Worm (Caenorhabditis elegans) whole organism, late embryonic: Measurements from ENCODE around the gene sre-26.

ENCODE experiments used
- F13H6.1 ChIP-seq: sonication (generic microtip); optimal IDR thresholded peaks from 2 replicates; lab custom pipeline; 2016; ENCODE audit warnings: missing genetic modification characterization, missing compliant biosample characterization
- K09A11.1 ChIP-seq: sonication (generic microtip); optimal IDR thresholded peaks from 2 replicates; lab custom pipeline; 2017; ENCODE audit warnings: antibody characterized with exemption, mild to moderate bottlenecking, missing genetic modification characterization, missing compliant biosample characterization; ENCODE audit not compliant: insufficient read depth
- Y22D7AL.16 ChIP-seq: sonication (generic microtip); optimal IDR thresholded peaks from 2 replicates; lab custom pipeline; 2016; ENCODE audit warnings: missing genetic modification characterization, missing compliant biosample characterization
- ahr-1 ChIP-seq: sonication (generic microtip); optimal IDR thresholded peaks from 2 replicates; lab custom pipeline; 2016; ENCODE audit warnings: missing genetic modification characterization, missing compliant biosample characterization
- ceh-14 ChIP-seq: sonication (generic microtip); optimal IDR thresholded peaks from 2 replicates; lab custom pipeline; 2016; ENCODE audit warnings: missing genotype, missing genetic modification characterization, missing compliant biosample characterization
- ceh-18 ChIP-seq: sonication (generic microtip); optimal IDR thresholded peaks from 2 replicates; lab custom pipeline; 2016; ENCODE audit warnings: missing genetic modification characterization, missing compliant biosample characterization
- ceh-22 ChIP-seq: sonication (generic microtip); optimal IDR thresholded peaks from 2 replicates; lab custom pipeline; 2017; ENCODE audit warnings: missing biosample characterization, missing genetic modification characterization
- ceh-24 ChIP-seq: sonication (generic microtip); optimal IDR thresholded peaks from 2 replicates; lab custom pipeline; 2016; ENCODE audit warnings: mild to moderate bottlenecking, missing genetic modification characterization, missing compliant biosample characterization
- ceh-48 ChIP-seq: sonication (generic microtip); optimal IDR thresholded peaks from 2 replicates; lab custom pipeline; 2016; ENCODE audit warnings: missing genetic modification characterization, inconsistent platforms, missing compliant biosample characterization
- ceh-6 ChIP-seq: fragments of 200-800 bp; sonication (Bioruptor generic); optimal IDR thresholded peaks from 2 replicates; lab custom pipeline; 2018; ENCODE audit warnings: mild to moderate bottlenecking, missing genetic modification characterization, missing compliant biosample characterization
- che-1 ChIP-seq: sonication (generic microtip); optimal IDR thresholded peaks from 2 replicates; lab custom pipeline; 2016; ENCODE audit warnings: mild to moderate bottlenecking, missing genetic modification characterization, missing compliant biosample characterization
- dve-1 ChIP-seq: sonication (generic microtip); optimal IDR thresholded peaks from 2 replicates; lab custom pipeline; 2017; ENCODE audit warnings: antibody characterized with exemption, mild to moderate bottlenecking, missing genetic modification characterization, missing compliant biosample characterization
- elt-4 ChIP-seq: sonication (generic microtip); optimal IDR thresholded peaks from 2 replicates; lab custom pipeline; 2016; ENCODE audit warnings: missing genetic modification characterization, missing compliant biosample characterization
- fax-1 ChIP-seq: sonication (generic microtip); optimal IDR thresholded peaks from 2 replicates; lab custom pipeline; 2016; ENCODE audit warnings: missing genotype, missing genetic modification characterization, missing compliant biosample characterization
- gmeb-2 ChIP-seq: sonication (generic microtip); optimal IDR thresholded peaks from 2 replicates; lab custom pipeline; 2016; ENCODE audit warnings: missing genetic modification characterization, inconsistent platforms, missing compliant biosample characterization
- hlh-30 ChIP-seq: sonication (generic microtip); optimal IDR thresholded peaks from 2 replicates; lab custom pipeline; 2017; ENCODE audit warnings: antibody characterized with exemption, missing genetic modification characterization, missing compliant biosample characterization; ENCODE audit not compliant: insufficient read depth
- lim-6 ChIP-seq: sonication (generic microtip); optimal IDR thresholded peaks from 2 replicates; lab custom pipeline; 2016; ENCODE audit warnings: missing genetic modification characterization, missing compliant biosample characterization
- lin-11 ChIP-seq: fragments of 200-800 bp; sonication (Bioruptor generic); optimal IDR thresholded peaks from 2 replicates; lab custom pipeline; 2018; ENCODE audit warnings: mild to moderate bottlenecking, missing genetic modification characterization, missing compliant biosample characterization
- mec-3 ChIP-seq: sonication (generic microtip); optimal IDR thresholded peaks from 2 replicates; lab custom pipeline; 2016; ENCODE audit warnings: borderline replicate concordance, missing genetic modification characterization, missing compliant biosample characterization
- nfya-1 ChIP-seq: sonication (generic microtip); optimal IDR thresholded peaks from 2 replicates; lab custom pipeline; 2017; ENCODE audit warnings: missing genetic modification characterization, mild to moderate bottlenecking, missing compliant biosample characterization, antibody characterized with exemption, moderate library complexity
- nhr-11 ChIP-seq: fragments of 150-350 bp; optimal IDR thresholded peaks from 2 replicates; lab custom pipeline; 2014; ENCODE audit warnings: missing biosample characterization, missing genetic modification characterization
- pha-4 ChIP-seq: fragments of 150-350 bp; optimal IDR thresholded peaks from 2 replicates; lab custom pipeline; 2018; ENCODE audit warnings: missing biosample characterization, missing genetic modification reagents, missing genetic modification characterization
- pqm-1 ChIP-seq: sonication (generic microtip); optimal IDR thresholded peaks from 2 replicates; lab custom pipeline; 2016; ENCODE audit warnings: missing genetic modification characterization, missing compliant biosample characterization
- sdc-2 ChIP-seq: sonication (generic microtip); optimal IDR thresholded peaks from 2 replicates; lab custom pipeline; 2016; ENCODE audit warnings: missing genotype, missing genetic modification characterization, missing compliant biosample characterization
- sox-2 ChIP-seq: fragments of 200-800 bp; sonication (Bioruptor generic); IDR thresholded peaks from 2 replicates; pipeline ENCODE4 v1.3.6; 2022; ENCODE audit warnings: missing genetic modification reagents, missing genetic modification characterization, missing compliant biosample characterization
- sox-4 ChIP-seq: sonication (generic microtip); optimal IDR thresholded peaks from 2 replicates; lab custom pipeline; 2017; ENCODE audit warnings: mild to moderate bottlenecking, missing genetic modification characterization, inconsistent platforms, missing compliant biosample characterization
- tbx-2 ChIP-seq: sonication (generic microtip); optimal IDR thresholded peaks from 2 replicates; lab custom pipeline; 2016; ENCODE audit warnings: missing genetic modification characterization, missing compliant biosample characterization
- ttx-3 ChIP-seq: sonication (generic microtip); optimal IDR thresholded peaks from 2 replicates; lab custom pipeline; 2016; ENCODE audit warnings: missing genetic modification reagents, missing genetic modification characterization, missing compliant biosample characterization
- unc-3 ChIP-seq, 2 experiments: fragments of 200-800 bp in 1 of 2; sonication (Bioruptor generic) in 1 of 2; sonication (generic microtip) in 1 of 2; conservative IDR thresholded peaks in 1 of 2; optimal IDR thresholded peaks in 1 of 2; 2 replicates each; pipeline versions ENCODE4 v1.3.6 to Lab custom; 2016 to 2022; ENCODE audit warnings: missing compliant biosample characterization in 2 of 2, missing genetic modification characterization in 2 of 2, missing genetic modification reagents in 1 of 2
- unc-42 ChIP-seq: sonication (generic microtip); optimal IDR thresholded peaks from 2 replicates; lab custom pipeline; 2016; ENCODE audit warnings: missing genotype, missing genetic modification characterization, missing compliant biosample characterization
- unc-55 ChIP-seq: sonication (generic microtip); optimal IDR thresholded peaks from 2 replicates; lab custom pipeline; 2017; ENCODE audit warnings: missing biosample characterization, missing genetic modification reagents, missing genetic modification characterization
- zip-5 ChIP-seq: sonication (generic microtip); optimal IDR thresholded peaks from 2 replicates; lab custom pipeline; 2016; ENCODE audit warnings: missing genetic modification characterization, missing compliant biosample characterization
- ztf-16 ChIP-seq: sonication (generic microtip); optimal IDR thresholded peaks from 2 replicates; lab custom pipeline; 2017; ENCODE audit warnings: missing genetic modification characterization, missing compliant biosample characterization

Gene sre-26

DNA sequence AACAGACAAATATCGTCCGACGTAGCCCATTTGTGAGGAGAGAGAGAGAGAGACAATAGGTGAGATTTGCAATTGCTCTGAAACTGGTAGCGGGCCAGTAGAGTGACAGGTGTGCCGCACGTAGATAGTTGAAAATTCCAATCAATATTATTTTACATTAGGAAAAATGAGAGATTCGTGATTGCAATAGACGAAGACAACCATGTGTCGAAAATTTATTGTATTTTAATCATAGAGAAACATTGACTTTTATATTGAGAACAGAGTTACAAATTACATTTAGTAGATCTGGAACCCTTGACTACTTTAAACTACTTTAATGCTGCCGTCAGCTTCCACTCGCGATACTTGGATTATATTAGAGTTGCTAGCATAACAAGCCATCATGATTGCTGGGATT lies 8.0 kb downstream of the sre-26 start, which contains the start of gene Y57A10C.1:
Gene Y57A10C.1 (minus strand): TSS at position 101 of the 400 bp plus-strand sequence.
- no peak for TF ChIP-seq sox-2
- no peak for TF ChIP-seq sdc-2
- TF ChIP-seq gmeb-2 (tag; lab: Kevin White, UChicago) = no peak
- TF ChIP-seq tbx-2 (tag; lab: Kevin White, UChicago) = no peak
- TF ChIP-seq nfya-1 (tag; lab: Kevin White, UChicago) = no peak
- no peak for TF ChIP-seq che-1 (tag; lab: Kevin White, UChicago)
- no peak for TF ChIP-seq mec-3 (tag; lab: Kevin White, UChicago)
- no peak for TF ChIP-seq pqm-1 (tag; lab: Kevin White, UChicago)
- TF ChIP-seq ceh-24 (tag; lab: Kevin White, UChicago) = no peak
- TF ChIP-seq ceh-22 = no peak
- no peak for TF ChIP-seq ahr-1 (tag; lab: Kevin White, UChicago)
- TF ChIP-seq unc-55 (GFP tag; lab: Kevin White, UChicago) = no peak

ce11 chrII:12410107-12410506 lies 10.3 kb downstream of the sre-26 start, which contains the start of gene F57G9.3:
TSS of gene F57G9.3 (minus strand) at chrII:12410207.
- TF ChIP-seq pha-4 (tag; lab: Kevin White, UChicago) = no peak

DNA sequence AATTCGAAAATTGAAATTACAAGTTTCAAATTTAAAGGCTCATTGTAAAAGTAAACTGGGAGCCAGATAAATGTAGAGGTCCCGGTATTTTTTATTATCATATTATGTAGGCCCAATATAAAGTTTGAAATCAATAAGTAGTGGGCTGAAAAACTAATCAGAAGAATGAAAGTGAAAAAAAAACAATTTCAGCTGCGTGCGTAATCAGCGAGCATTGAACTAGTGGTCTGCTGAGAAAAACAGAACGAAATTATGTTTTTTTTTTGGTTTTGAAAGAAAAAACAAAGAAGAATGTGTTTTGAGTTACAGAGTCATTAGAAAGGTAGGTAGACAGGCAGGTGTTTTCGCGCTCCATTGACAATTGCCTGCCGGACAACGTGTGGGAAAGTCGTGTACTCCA lies 11.7 kb downstream of the sre-26 start, which contains the start of gene sre-31:
Gene sre-31 (minus strand): TSS at position 101 of the 400 bp plus-strand sequence.
- TF ChIP-seq fax-1 (tag; lab: Kevin White, UChicago) (no peak), lim-6 (tag; lab: Kevin White, UChicago) (no peak), elt-4 (tag; lab: Kevin White, UChicago) (no peak), Y22D7AL.16 (no peak), sox-4 (tag; lab: Kevin White, UChicago) (no peak), ceh-14 (tag; lab: Kevin White, UChicago) (no peak), ceh-6 (GFP tag; lab: Kevin White, UChicago) (no peak), che-1 (tag; lab: Kevin White, UChicago) (no peak), ceh-22 (no peak), sox-2 (no peak), sdc-2 (no peak), zip-5 (tag; lab: Kevin White, UChicago) (no peak)

ce11 chrII:12406394-12406793 lies 14.0 kb downstream of the sre-26 start, which contains the start of gene sre-30:
TSS of gene sre-30 (minus strand) at chrII:12406494.
- TF ChIP-seq nhr-11 (no peak), K09A11.1 (tag; lab: Kevin White, UChicago) (no peak), unc-3 (GFP tag; conservative IDR thresholded peaks at IDR 0.05; lab: Robert Waterston, UW) (no peak), unc-3 (tag; optimal IDR thresholded peaks at IDR 0.05; lab: Kevin White, UChicago) (no peak), ceh-6 (GFP tag; lab: Kevin White, UChicago) (no peak), lin-11 (tag; lab: Kevin White, UChicago) (no peak), dve-1 (tag; lab: Kevin White, UChicago) (no peak), ttx-3 (tag; lab: Kevin White, UChicago) (no peak), hlh-30 (tag; lab: Kevin White, UChicago) (no peak), ceh-48 (tag; lab: Kevin White, UChicago) (no peak), pha-4 (tag; lab: Kevin White, UChicago) (no peak), ztf-16 (no peak), F13H6.1 (tag; lab: Kevin White, UChicago) (no peak)
- TF ChIP-seq, all 69 proteins: peak for 0

DNA sequence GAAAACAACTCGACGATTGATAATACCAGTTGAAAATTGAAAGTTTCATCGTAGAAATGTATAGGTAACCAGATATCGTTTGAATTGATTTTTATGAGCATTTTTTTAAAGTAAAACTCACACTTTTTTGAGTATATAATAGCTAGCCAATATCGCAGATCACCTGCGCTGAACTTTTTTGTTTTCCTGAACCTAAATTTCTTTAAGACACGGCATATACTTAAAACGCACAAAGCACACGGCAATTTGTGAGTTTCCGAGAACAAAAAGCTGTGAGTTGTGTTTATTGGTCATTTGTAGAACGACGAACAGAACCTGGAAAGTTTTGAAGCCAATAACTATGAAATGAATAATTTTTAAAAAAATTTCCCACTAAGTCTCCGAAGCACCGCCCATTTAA lies 18.6 kb downstream of the sre-26 start, which contains the start of gene sre-29:
Gene sre-29 (minus strand): TSS at position 101 of the 400 bp plus-strand sequence.
- TF ChIP-seq ceh-6 (GFP tag; lab: Kevin White, UChicago) (no peak), ceh-18 (tag; lab: Kevin White, UChicago) (no peak), ceh-22 (no peak), ceh-24 (tag; lab: Kevin White, UChicago) (no peak), fax-1 (tag; lab: Kevin White, UChicago) (no peak), unc-42 (tag; lab: Kevin White, UChicago) (no peak), nhr-11 (no peak)
